Worm (Caenorhabditis elegans): Measurements from ENCODE around the gene shl-1.

DNA sequence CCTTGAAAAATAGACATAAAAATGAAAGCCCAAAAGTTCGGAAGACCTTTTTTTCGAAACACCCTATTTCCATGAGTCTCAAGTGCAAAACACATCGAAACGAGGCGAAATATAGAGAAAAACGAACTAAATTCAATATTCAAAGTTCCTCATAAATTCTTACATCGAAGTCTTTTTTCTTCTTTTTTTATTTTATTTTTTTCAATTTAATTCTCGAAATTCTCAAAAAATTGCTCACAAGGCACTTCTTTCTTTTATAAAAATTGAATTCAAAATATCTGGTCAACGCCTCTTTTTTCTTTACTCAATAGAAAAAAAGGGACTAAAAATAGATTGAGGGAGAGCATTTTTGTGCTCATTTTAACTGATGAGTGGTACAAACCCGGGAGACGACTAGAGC is 11.3 kb upstream of the shl-1 start:
- TF ChIP-seq nhr-19 (GFP tag; conservative IDR thresholded peaks at IDR 0.05) (no peak), nhr-11 (tag; optimal IDR thresholded peaks at IDR 0.05) (no peak), C34B4.2 (tag; optimal IDR thresholded peaks at IDR 0.05) (no peak), nhr-76 (tag; optimal IDR thresholded peaks at IDR 0.05) (no peak), nhr-85 (tag) (no peak), elt-3 (tag; optimal IDR thresholded peaks at IDR 0.05) (no peak), efl-1 (optimal IDR thresholded peaks at IDR 0.05) (no peak), efl-1 (GFP tag; optimal IDR thresholded peaks at IDR 0.05 in 1 of 2) (no peak), fos-1 (tag; optimal IDR thresholded peaks at IDR 0.05) (no peak)

Data from whole organism, L1 larva.